Worm (Caenorhabditis elegans): ENCODE data around the gene C49C8.8.

C49C8.8 gene

DNA sequence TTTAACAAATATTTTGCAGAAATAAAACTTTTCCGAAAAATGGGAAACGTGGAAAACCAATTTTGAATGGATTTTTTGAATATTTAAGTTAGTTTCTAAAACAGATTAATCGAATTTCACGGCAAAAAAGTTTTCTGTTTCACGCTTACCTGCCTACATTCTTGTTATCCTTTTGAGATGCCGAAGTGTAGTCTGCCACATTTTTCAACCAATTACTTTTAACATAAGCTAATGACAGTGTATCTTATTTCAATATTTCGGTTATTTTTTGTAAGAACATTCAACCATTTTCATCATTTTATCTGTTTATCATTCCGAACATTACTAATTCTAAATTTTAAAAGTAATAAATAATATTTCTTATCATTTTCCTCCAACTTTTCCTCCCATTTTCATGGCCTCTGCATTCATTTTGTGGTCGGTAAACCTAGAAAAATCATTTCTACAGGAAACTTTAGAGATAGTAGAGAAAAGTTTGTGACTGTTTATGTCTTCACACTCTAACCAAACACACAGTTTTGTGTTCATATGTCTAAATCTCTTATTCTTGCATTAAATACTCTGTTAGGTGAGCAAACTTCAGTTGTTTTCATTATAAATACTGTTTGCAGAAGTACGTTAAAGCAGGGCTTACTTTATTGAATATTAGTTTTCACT, 39.9 kb upstream of the C49C8.8 start, which contains the start of the genes F42A9.17 and cyp-33E2:
Gene F42A9.17 (minus strand): TSS at position 51 of the 657 bp plus-strand sequence.
Gene cyp-33E2 (plus strand): TSS at position 449 of the 657 bp plus-strand sequence.
- TF ChIP-seq M03D4.4 (tag; optimal IDR thresholded peaks at IDR 0.05) (no peak), ces-1 (GFP tag; optimal IDR thresholded peaks at IDR 0.05) (no peak), cnd-1 (tag; optimal IDR thresholded peaks at IDR 0.05) (no peak), mep-1 (tag; optimal IDR thresholded peaks at IDR 0.05) (no peak), hlh-1 (tag; optimal IDR thresholded peaks at IDR 0.05) (no peak), drap-1 (GFP tag; optimal IDR thresholded peaks at IDR 0.05) (no peak), ztf-11 (tag; optimal IDR thresholded peaks at IDR 0.05) (no peak), elt-3 (tag; optimal IDR thresholded peaks at IDR 0.05) (no peak), lin-13 (tag; optimal IDR thresholded peaks at IDR 0.05) (no peak), mls-2 (tag; optimal IDR thresholded peaks at IDR 0.05) (no peak)

ce11 chrIV:8614680-8615079, 37.3 kb upstream of the C49C8.8 start, which contains the start of gene cyp-33E3:
Gene cyp-33E3 (plus strand): TSS chrIV:8614995.
- TF ChIP-seq cnd-1 (tag; optimal IDR thresholded peaks at IDR 0.05), result no peak
- TF ChIP-seq ceh-43 (GFP tag; optimal IDR thresholded peaks at IDR 0.05), result no peak
- no peak for TF ChIP-seq mep-1 (tag; optimal IDR thresholded peaks at IDR 0.05)
- no peak for TF ChIP-seq snpc-4 (tag; optimal IDR thresholded peaks at IDR 0.05)
- no peak for TF ChIP-seq nhr-76 (tag; optimal IDR thresholded peaks at IDR 0.05)
- TF ChIP-seq ztf-11 (tag; optimal IDR thresholded peaks at IDR 0.05), result no peak

- TF ChIP-seq sem-2 (GFP tag; optimal IDR thresholded peaks at IDR 0.05), result no peak
- TF ChIP-seq mls-2 (tag; optimal IDR thresholded peaks at IDR 0.05), result no peak
- no peak for TF ChIP-seq ceh-39 (tag; optimal IDR thresholded peaks at IDR 0.05)
Measured at ce11 chrIV:8615314-8615713, 36.6 kb upstream of the C49C8.8 start.

- TF ChIP-seq ces-1 (GFP tag; optimal IDR thresholded peaks at IDR 0.05), result no peak
- TF ChIP-seq nhr-2 (tag; optimal IDR thresholded peaks at IDR 0.05), result no peak
- no peak for TF ChIP-seq ceh-39 (tag; optimal IDR thresholded peaks at IDR 0.05)
- no peak for TF ChIP-seq flh-1 (GFP tag; optimal IDR thresholded peaks at IDR 0.05)
- no peak for TF ChIP-seq ceh-43 (GFP tag; optimal IDR thresholded peaks at IDR 0.05)
- no peak for TF ChIP-seq hlh-1 (tag; optimal IDR thresholded peaks at IDR 0.05)
- TF ChIP-seq ztf-11 (tag; optimal IDR thresholded peaks at IDR 0.05), result no peak
- no peak for TF ChIP-seq unc-120 (tag; optimal IDR thresholded peaks at IDR 0.05; ENCODE audit: poor library complexity, severe bottlenecking)
- no peak for TF ChIP-seq tbx-8 (GFP tag; optimal IDR thresholded peaks at IDR 0.05)
- TF ChIP-seq unc-39 (tag; optimal IDR thresholded peaks at IDR 0.05), result no peak
- no peak for TF ChIP-seq lsy-2 (tag; optimal IDR thresholded peaks at IDR 0.05)
Measured at ce11 chrIV:8617047-8617446, 34.9 kb upstream of the C49C8.8 start, which contains the start of the genes F42A9.7 and F42A9.3. Gene F42A9.7 (minus strand): TSS chrIV:8617147. Gene F42A9.3 (plus strand): TSS chrIV:8617260.

DNA sequence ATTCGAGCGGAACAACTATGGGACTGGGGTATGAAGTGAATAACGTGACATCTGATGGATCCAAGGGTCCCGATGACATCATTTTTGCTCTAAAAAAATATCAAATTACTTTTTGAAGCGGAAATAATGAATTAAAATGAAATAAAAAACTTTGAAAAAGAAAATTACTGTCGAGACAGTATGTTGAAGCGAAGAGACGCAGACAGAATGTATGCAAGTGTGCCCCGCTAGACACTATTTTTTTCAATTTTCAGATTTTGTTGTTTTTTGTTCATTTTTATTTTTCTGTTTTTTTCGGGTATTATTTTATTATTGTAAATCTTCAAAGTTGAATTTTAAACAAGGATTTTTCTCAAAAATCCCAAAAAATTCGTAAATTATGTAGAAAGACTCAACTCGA, 33.2 kb upstream of the C49C8.8 start, which contains the start of gene F42A9.8:
Gene F42A9.8 (minus strand): TSS at position 88 of the 400 bp plus-strand sequence.
- TF ChIP-seq mep-1 (tag; optimal IDR thresholded peaks at IDR 0.05) (peak; percentile 55), M03D4.4 (tag; optimal IDR thresholded peaks at IDR 0.05) (no peak)

ce11 chrIV:8620102-8620733, 31.7 kb upstream of the C49C8.8 start, which contains the start of gene lin-49:
Gene lin-49 (plus strand): TSS chrIV:8620683.
- no peak for TF ChIP-seq mls-2 (tag; optimal IDR thresholded peaks at IDR 0.05)
- TF ChIP-seq nhr-76 (tag; optimal IDR thresholded peaks at IDR 0.05), result no peak
- TF ChIP-seq bed-3 (GFP tag; optimal IDR thresholded peaks at IDR 0.05), result no peak
- TF ChIP-seq ztf-11 (tag; optimal IDR thresholded peaks at IDR 0.05), result no peak
- TF ChIP-seq ceh-39 (tag; optimal IDR thresholded peaks at IDR 0.05), result peak; percentile 17
- peak; percentile 46 for TF ChIP-seq pha-4 (tag; optimal IDR thresholded peaks at IDR 0.05)
- no peak for TF ChIP-seq tbx-8 (GFP tag; optimal IDR thresholded peaks at IDR 0.05)
- TF ChIP-seq cnd-1 (tag; optimal IDR thresholded peaks at IDR 0.05), result no peak
- no peak for TF ChIP-seq elt-3 (tag; optimal IDR thresholded peaks at IDR 0.05)
- TF ChIP-seq nhr-28 (tag; optimal IDR thresholded peaks at IDR 0.05), result no peak
- TF ChIP-seq ces-1 (GFP tag; optimal IDR thresholded peaks at IDR 0.05), result peak; percentile 49
- no peak for TF ChIP-seq ceh-43 (GFP tag; optimal IDR thresholded peaks at IDR 0.05)
- TF ChIP-seq mep-1 (tag; optimal IDR thresholded peaks at IDR 0.05), result peak; percentile 34
- TF ChIP-seq sptf-1 (tag; optimal IDR thresholded peaks at IDR 0.05), result no peak
- no peak for TF ChIP-seq zip-8 (tag; optimal IDR thresholded peaks at IDR 0.05)
- no peak for TF ChIP-seq lin-32 (GFP tag; optimal IDR thresholded peaks at IDR 0.05)
- no peak for TF ChIP-seq unc-62 (GFP tag; optimal IDR thresholded peaks at IDR 0.05)
- TF ChIP-seq nhr-12 (tag; optimal IDR thresholded peaks at IDR 0.05), result no peak
- TF ChIP-seq mab-5 (tag; optimal IDR thresholded peaks at IDR 0.05), result no peak
- TF ChIP-seq M03D4.4 (tag; optimal IDR thresholded peaks at IDR 0.05), result no peak
- TF ChIP-seq blmp-1 (tag; optimal IDR thresholded peaks at IDR 0.05), result no peak
- no peak for TF ChIP-seq snpc-4 (tag; optimal IDR thresholded peaks at IDR 0.05)
- no peak for TF ChIP-seq unc-120 (tag; optimal IDR thresholded peaks at IDR 0.05; ENCODE audit: poor library complexity, severe bottlenecking)
- no peak for TF ChIP-seq ceh-83 (GFP tag; optimal IDR thresholded peaks at IDR 0.05)

Measured in whole organism, mixed stage, embryonic.